Fruit fly (Drosophila melanogaster) whole organism, embryonic: Measurements from ENCODE around the gene rictor.

ENCODE experiments used
- Adf1 ChIP-seq: fragments of 200-800 bp; sonication (Bioruptor generic); IDR thresholded peaks from 2 replicates; pipeline ENCODE4 v1.3.6; 2022; ENCODE audit warnings: missing biosample characterization, missing genetic modification characterization
- Aef1 ChIP-seq: fragments of 200-800 bp; sonication (Bioruptor generic); IDR thresholded peaks from 3 replicates; pipeline ENCODE4 v1.3.6; 2022; ENCODE audit warnings: missing biosample characterization, missing genetic modification characterization
- Atf3 ChIP-seq: fragments of 200-800 bp; sonication (Bioruptor generic); optimal IDR thresholded peaks from 3 replicates; lab custom pipeline; 2016; ENCODE audit warnings: missing biosample characterization, missing genetic modification characterization
- BEAF-32 ChIP-seq: fragments of 200-800 bp; sonication (Bioruptor generic); optimal IDR thresholded peaks from 3 replicates; lab custom pipeline; 2017; ENCODE audit warnings: missing biosample characterization, missing genetic modification characterization, mild to moderate bottlenecking, moderate library complexity, missing genetic modification reagents
- C15 ChIP-seq: fragments of 200-800 bp; sonication (Bioruptor generic); IDR thresholded peaks from 3 replicates; pipeline ENCODE4 v1.3.6; 2022; ENCODE audit warnings: missing biosample characterization, missing genetic modification characterization
- CG10209 ChIP-seq: fragments of 200-800 bp; sonication (Bioruptor generic); optimal IDR thresholded peaks from 3 replicates; lab custom pipeline; 2017; ENCODE audit warnings: missing biosample characterization, mild to moderate bottlenecking, missing genetic modification characterization, missing genetic modification reagents
- CG10462 ChIP-seq: fragments of 200-800 bp; sonication (Bioruptor generic); optimal IDR thresholded peaks from 2 replicates; lab custom pipeline; 2016; ENCODE audit warnings: missing biosample characterization, missing genetic modification characterization
- CG10959 ChIP-seq: fragments of 200-800 bp; sonication (Bioruptor generic); IDR thresholded peaks from 2 replicates; pipeline ENCODE4 v1.3.6; 2022; ENCODE audit warnings: missing biosample characterization, missing genetic modification characterization
- CG11696 ChIP-seq: fragments of 200-800 bp; sonication (Bioruptor generic); IDR thresholded peaks from 2 replicates; pipeline ENCODE4 v1.3.6; 2022; ENCODE audit warnings: missing biosample characterization, missing genetic modification characterization
- CG12104 ChIP-seq: fragments of 200-800 bp; sonication (Bioruptor generic); optimal IDR thresholded peaks from 3 replicates; lab custom pipeline; 2016; ENCODE audit warnings: missing biosample characterization, missing genetic modification characterization
- CG13287 ChIP-seq: fragments of 200-800 bp; sonication (Bioruptor generic); IDR thresholded peaks from 2 replicates; pipeline ENCODE4 v1.3.6; 2022; ENCODE audit warnings: missing biosample characterization, missing genetic modification characterization; ENCODE audit not compliant: partially characterized antibody
- CG16779 ChIP-seq: fragments of 200-800 bp; sonication (Bioruptor generic); IDR thresholded peaks from 2 replicates; pipeline ENCODE4 v1.3.6; 2022; ENCODE audit warnings: missing biosample characterization, missing genetic modification characterization
- CG31388 ChIP-seq: fragments of 200-800 bp; sonication (Bioruptor generic); optimal IDR thresholded peaks from 2 replicates; lab custom pipeline; 2016; ENCODE audit warnings: missing biosample characterization, missing genetic modification characterization
- CG32767 ChIP-seq: fragments of 200-800 bp; sonication (Bioruptor generic); IDR thresholded peaks from 2 replicates; pipeline ENCODE4 v1.3.6; 2022; ENCODE audit warnings: missing biosample characterization, missing genetic modification characterization
- CG33213 ChIP-seq: fragments of 200-800 bp; sonication (Bioruptor generic); optimal IDR thresholded peaks from 3 replicates; lab custom pipeline; 2016; ENCODE audit warnings: missing biosample characterization, missing genetic modification characterization
- CG3407 ChIP-seq: fragments of 200-800 bp; sonication (Bioruptor generic); optimal IDR thresholded peaks from 2 replicates; lab custom pipeline; 2018; ENCODE audit warnings: missing biosample characterization, mild to moderate bottlenecking, missing genetic modification characterization
- CG3838 ChIP-seq: fragments of 200-800 bp; sonication (Bioruptor generic); optimal IDR thresholded peaks from 3 replicates; lab custom pipeline; 2016; ENCODE audit warnings: missing biosample characterization, missing genetic modification characterization
- CG5180 ChIP-seq: fragments of 200-800 bp; sonication (Bioruptor generic); optimal IDR thresholded peaks from 3 replicates; lab custom pipeline; 2017; ENCODE audit warnings: missing biosample characterization, missing genetic modification characterization, mild to moderate bottlenecking, moderate library complexity, missing genetic modification reagents
- CG5245 ChIP-seq: fragments of 200-800 bp; sonication (Bioruptor generic); optimal IDR thresholded peaks from 3 replicates; lab custom pipeline; 2016; ENCODE audit warnings: missing biosample characterization, missing genetic modification characterization
- CG6791 ChIP-seq: fragments of 200-800 bp; sonication (Bioruptor generic); IDR thresholded peaks from 3 replicates; pipeline ENCODE4 v1.3.6; 2022; ENCODE audit warnings: missing biosample characterization, missing genetic modification characterization; ENCODE audit not compliant: partially characterized antibody
- CG6854 ChIP-seq: fragments of 200-800 bp; sonication (Bioruptor generic); optimal IDR thresholded peaks from 3 replicates; lab custom pipeline; 2017; ENCODE audit warnings: missing biosample characterization, mild to moderate bottlenecking, missing genetic modification characterization
- CG7556 ChIP-seq: fragments of 200-800 bp; sonication (Bioruptor generic); optimal IDR thresholded peaks from 2 replicates; lab custom pipeline; 2017; ENCODE audit warnings: missing biosample characterization, mild to moderate bottlenecking, missing genetic modification characterization
- CG8281 ChIP-seq: fragments of 200-800 bp; sonication (Bioruptor generic); optimal IDR thresholded peaks from 2 replicates; lab custom pipeline; 2018; ENCODE audit warnings: missing biosample characterization, mild to moderate bottlenecking, missing genetic modification characterization, moderate library complexity
- CG9437 ChIP-seq: fragments of 200-800 bp; sonication (Bioruptor generic); optimal IDR thresholded peaks from 2 replicates; lab custom pipeline; 2018; ENCODE audit warnings: missing biosample characterization, mild to moderate bottlenecking, missing genetic modification characterization
- CHES-1-like ChIP-seq: fragments of 200-800 bp; sonication (Bioruptor generic); optimal IDR thresholded peaks from 2 replicates; lab custom pipeline; 2016; ENCODE audit warnings: missing biosample characterization, missing genetic modification characterization
- Fer2 ChIP-seq: fragments of 200-800 bp; sonication (Bioruptor generic); optimal IDR thresholded peaks from 2 replicates; lab custom pipeline; 2018; ENCODE audit warnings: missing biosample characterization, mild to moderate bottlenecking, missing genetic modification characterization, moderate library complexity
- HLHmδ ChIP-seq: fragments of 200-800 bp; sonication (Bioruptor generic); optimal IDR thresholded peaks from 2 replicates; lab custom pipeline; 2018; ENCODE audit warnings: missing biosample characterization, mild to moderate bottlenecking, missing genetic modification characterization, moderate library complexity
- Hand ChIP-seq: fragments of 200-800 bp; sonication (Bioruptor generic); optimal IDR thresholded peaks from 2 replicates; lab custom pipeline; 2017; ENCODE audit warnings: mild to moderate bottlenecking, missing biosample characterization, missing genetic modification reagents, missing genetic modification characterization
- Lhr ChIP-seq: fragments of 200-800 bp; sonication (Bioruptor generic); optimal IDR thresholded peaks from 3 replicates; lab custom pipeline; 2017; ENCODE audit warnings: mild to moderate bottlenecking, missing biosample characterization, missing genetic modification reagents, missing genetic modification characterization
- Max ChIP-seq: fragments of 200-800 bp; sonication (Bioruptor generic); optimal IDR thresholded peaks from 2 replicates; lab custom pipeline; 2016; ENCODE audit warnings: missing biosample characterization, mild to moderate bottlenecking, missing genetic modification characterization
- Rx ChIP-seq: fragments of 200-800 bp; sonication (Bioruptor generic); IDR thresholded peaks from 2 replicates; pipeline ENCODE4 v1.3.6; 2022; ENCODE audit warnings: missing biosample characterization, missing genetic modification characterization
- ab ChIP-seq: fragments of 200-800 bp; sonication (Bioruptor generic); optimal IDR thresholded peaks from 2 replicates; lab custom pipeline; 2016; ENCODE audit warnings: missing biosample characterization, missing genetic modification characterization
- amos ChIP-seq: fragments of 200-800 bp; sonication (Bioruptor generic); IDR thresholded peaks from 2 replicates; pipeline ENCODE4 v1.3.6; 2022; ENCODE audit warnings: missing biosample characterization, missing genetic modification characterization; ENCODE audit not compliant: partially characterized antibody
- ara ChIP-seq: fragments of 200-800 bp; sonication (Bioruptor generic); IDR thresholded peaks from 2 replicates; pipeline ENCODE4 v1.3.6; 2022; ENCODE audit warnings: missing biosample characterization, missing genetic modification characterization
- ash1 ChIP-seq: fragments of 200-800 bp; sonication (Bioruptor generic); optimal IDR thresholded peaks from 2 replicates; lab custom pipeline; 2018; ENCODE audit warnings: missing biosample characterization, mild to moderate bottlenecking, missing genetic modification characterization
- btn ChIP-seq: fragments of 200-800 bp; sonication (Bioruptor generic); optimal IDR thresholded peaks from 2 replicates; lab custom pipeline; 2016; ENCODE audit warnings: missing biosample characterization, missing genetic modification characterization
- cg ChIP-seq: fragments of 200-800 bp; sonication (Bioruptor generic); optimal IDR thresholded peaks from 3 replicates; lab custom pipeline; 2019; ENCODE audit warnings: missing biosample characterization, mild to moderate bottlenecking, missing genetic modification characterization, moderate library complexity
- dpn ChIP-seq, 2 experiments: fragments of 200-800 bp; sonication (Bioruptor generic); optimal IDR thresholded peaks; 3 replicates each; lab custom pipeline; 2016; ENCODE audit warnings: missing biosample characterization in 2 of 2, missing genetic modification characterization in 2 of 2
- eve ChIP-seq, 2 experiments: fragments of >200 bp; optimal IDR thresholded peaks; 2 replicates each; lab custom pipeline; 2017; ENCODE audit warnings: missing biosample characterization in 2 of 2, missing genetic modification characterization in 2 of 2
- fd3F ChIP-seq: fragments of 200-800 bp; sonication (Bioruptor generic); optimal IDR thresholded peaks from 2 replicates; lab custom pipeline; 2018; ENCODE audit warnings: missing biosample characterization, mild to moderate bottlenecking, missing genetic modification characterization, moderate library complexity
- fd96Cb ChIP-seq: fragments of 200-800 bp; sonication (Bioruptor generic); optimal IDR thresholded peaks from 2 replicates; lab custom pipeline; 2018; ENCODE audit warnings: missing biosample characterization, mild to moderate bottlenecking, missing genetic modification characterization, moderate library complexity
- fu2 ChIP-seq: fragments of 200-800 bp; sonication (Bioruptor generic); optimal IDR thresholded peaks from 2 replicates; lab custom pipeline; 2016; ENCODE audit warnings: missing biosample characterization, missing genetic modification characterization
- h ChIP-seq: fragments of >200 bp; optimal IDR thresholded peaks from 2 replicates; lab custom pipeline; 2017
- hkb ChIP-seq, 2 experiments: fragments of 200-800 bp in 1 of 2; fragments of >200 bp in 1 of 2; sonication (Bioruptor generic) in 1 of 2; IDR thresholded peaks in 1 of 2; optimal IDR thresholded peaks in 1 of 2; 2 replicates each; pipeline versions ENCODE4 v1.3.6 to Lab custom; 2017 to 2022; ENCODE audit warnings: missing biosample characterization in 1 of 2, missing genetic modification characterization in 1 of 2
- ind ChIP-seq: fragments of 200-800 bp; sonication (Bioruptor generic); optimal IDR thresholded peaks from 3 replicates; lab custom pipeline; 2016; ENCODE audit warnings: missing biosample characterization, missing genetic modification characterization
- insv ChIP-seq, 2 experiments: fragments of 200-800 bp; sonication (Bioruptor generic); optimal IDR thresholded peaks; 3 replicates each; lab custom pipeline; 2016 to 2018; ENCODE audit warnings: missing biosample characterization in 2 of 2, missing genetic modification characterization in 2 of 2
- nom ChIP-seq: fragments of 200-800 bp; sonication (Bioruptor generic); optimal IDR thresholded peaks from 2 replicates; lab custom pipeline; 2017; ENCODE audit warnings: missing biosample characterization, missing genetic modification characterization, mild to moderate bottlenecking, moderate library complexity, missing genetic modification reagents
- odd ChIP-seq: fragments of 200-800 bp; sonication (Bioruptor generic); optimal IDR thresholded peaks from 2 replicates; lab custom pipeline; 2017; ENCODE audit warnings: missing biosample characterization, mild to moderate bottlenecking, missing genetic modification characterization
- ssp ChIP-seq: fragments of 200-800 bp; sonication (Bioruptor generic); IDR thresholded peaks from 2 replicates; pipeline ENCODE4 v1.3.6; 2022; ENCODE audit warnings: missing biosample characterization, missing genetic modification characterization
- tio ChIP-seq: fragments of 200-800 bp; sonication (Bioruptor generic); optimal IDR thresholded peaks from 2 replicates; lab custom pipeline; 2017; ENCODE audit warnings: missing biosample characterization, missing genetic modification characterization, inconsistent platforms
- wor ChIP-seq: fragments of 200-800 bp; sonication (Bioruptor generic); IDR thresholded peaks from 2 replicates; pipeline ENCODE4 v1.3.6; 2022; ENCODE audit warnings: missing biosample characterization, missing genetic modification characterization
- yki ChIP-seq: fragments of >200 bp; optimal IDR thresholded peaks from 3 replicates; lab custom pipeline; 2018

rictor gene

DNA sequence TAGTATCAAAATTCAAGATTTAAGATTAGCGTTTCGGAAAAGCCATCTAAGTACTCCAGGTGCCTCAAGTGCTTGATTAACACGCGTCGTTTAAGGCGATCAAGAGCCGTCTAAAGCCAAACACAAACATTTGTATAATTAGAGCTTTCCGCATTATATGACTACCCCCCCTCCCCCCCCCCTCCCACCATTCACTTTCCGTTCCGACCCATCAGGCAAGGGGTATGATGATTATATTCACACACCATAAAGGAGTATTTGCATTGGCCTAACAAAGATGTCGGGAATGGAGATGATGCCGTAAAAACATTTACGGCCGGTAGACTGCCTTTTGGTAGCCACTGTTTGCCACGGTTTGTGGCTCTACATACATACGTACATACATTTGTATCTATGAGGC lies 45.5 kb upstream of the rictor start (continued):
- TF ChIP-seq eve (GFP tag; optimal IDR thresholded peaks at IDR 0.05; lab: Kevin White, UChicago): no peak
- no peak for TF ChIP-seq CG32767 (GFP tag; lab: Robert Waterston, UW)
- TF ChIP-seq CG3838 (GFP tag; lab: Kevin White, UChicago): no peak
- no peak for TF ChIP-seq C15 (GFP tag; lab: Robert Waterston, UW)
- no peak for TF ChIP-seq Adf1 (GFP tag; lab: Robert Waterston, UW)
- TF ChIP-seq CG3407 (GFP tag; lab: Kevin White, UChicago): no peak
- TF ChIP-seq CHES-1-like: no peak
- TF ChIP-seq tio: no peak
- TF ChIP-seq yki (lab: Kevin White, UChicago): no peak
- no peak for TF ChIP-seq CG33213
- TF ChIP-seq CG10462 (GFP tag; lab: Kevin White, UChicago): no peak
- no peak for TF ChIP-seq Aef1 (GFP tag; lab: Robert Waterston, UW)
- TF ChIP-seq CG6791 (GFP tag; lab: Robert Waterston, UW): no peak
- TF ChIP-seq h: no peak
- TF ChIP-seq Lhr (GFP tag; lab: Kevin White, UChicago): no peak
- no peak for TF ChIP-seq CG10959 (GFP tag; lab: Robert Waterston, UW)
- no peak for TF ChIP-seq ssp (GFP tag; lab: Robert Waterston, UW)
- TF ChIP-seq fd96Cb: no peak
- no peak for TF ChIP-seq CG5245
- no peak for TF ChIP-seq CG31388 (GFP tag; lab: Kevin White, UChicago)
- no peak for TF ChIP-seq Rx (GFP tag; lab: Robert Waterston, UW)
- no peak for TF ChIP-seq ara
- no peak for TF ChIP-seq insv (GFP tag; optimal IDR thresholded peaks at IDR 0.05; lab: Kevin White, UChicago)
- TF ChIP-seq CG16779: no peak
- no peak for TF ChIP-seq BEAF-32 (GFP tag; lab: Kevin White, UChicago)
- TF ChIP-seq odd (GFP tag; lab: Kevin White, UChicago): peak; percentile 27
- TF ChIP-seq fu2 (GFP tag; lab: Kevin White, UChicago): no peak
- TF ChIP-seq CG6854: no peak
- no peak for TF ChIP-seq HLHmδ
- TF ChIP-seq Atf3 (GFP tag; lab: Kevin White, UChicago): no peak
- TF ChIP-seq CG13287 (GFP tag; lab: Robert Waterston, UW): no peak
- peak; percentile 13 for TF ChIP-seq ash1 (GFP tag; lab: Kevin White, UChicago)
- no peak for TF ChIP-seq ab (GFP tag; lab: Kevin White, UChicago)
- no peak for TF ChIP-seq CG7556 (GFP tag; lab: Kevin White, UChicago)
- no peak for TF ChIP-seq cg (GFP tag; lab: Kevin White, UChicago)
- TF ChIP-seq amos (GFP tag; lab: Robert Waterston, UW): no peak
- TF ChIP-seq ind (GFP tag; lab: Kevin White, UChicago): no peak
- peak; percentile 31 for TF ChIP-seq Fer2 (tag; lab: Kevin White, UChicago)
- peak; percentile 43 for TF ChIP-seq fd3F (GFP tag; lab: Kevin White, UChicago)
- TF ChIP-seq Max (GFP tag; lab: Kevin White, UChicago): no peak
- no peak for TF ChIP-seq btn (GFP tag; lab: Kevin White, UChicago)
- no peak for TF ChIP-seq CG10209 (GFP tag; lab: Kevin White, UChicago)
- TF ChIP-seq nom (GFP tag; lab: Kevin White, UChicago): no peak
- no peak for TF ChIP-seq dpn (GFP tag; optimal IDR thresholded peaks at IDR 0.05; lab: Kevin White, UChicago)
- no peak for TF ChIP-seq CG9437 (GFP tag; lab: Kevin White, UChicago)
- no peak for TF ChIP-seq CG11696 (GFP tag; lab: Robert Waterston, UW)
- TF ChIP-seq CG12104 (GFP tag; lab: Kevin White, UChicago): no peak
- TF ChIP-seq hkb (optimal IDR thresholded peaks at IDR 0.05; lab: Kevin White, UChicago): no peak
- no peak for TF ChIP-seq hkb (GFP tag; IDR thresholded peaks at IDR 0.05; lab: Robert Waterston, UW)
- TF ChIP-seq CG8281: no peak
- TF ChIP-seq CG5180 (GFP tag; lab: Kevin White, UChicago): peak; percentile 38
- no peak for TF ChIP-seq wor
- no peak for TF ChIP-seq Hand (GFP tag; lab: Kevin White, UChicago)
